Fruit fly (Drosophila melanogaster) whole organism, larva: ENCODE measurements around the gene eIF4E6.

Experiments used
- noc ChIP-seq: fragments of 200-800 bp; sonication (Bioruptor generic); optimal IDR thresholded peaks from 3 replicates; lab custom pipeline; 2019; ENCODE audit warnings: missing biosample characterization, mild to moderate bottlenecking, missing genetic modification characterization, moderate library complexity

Gene eIF4E6

DNA sequence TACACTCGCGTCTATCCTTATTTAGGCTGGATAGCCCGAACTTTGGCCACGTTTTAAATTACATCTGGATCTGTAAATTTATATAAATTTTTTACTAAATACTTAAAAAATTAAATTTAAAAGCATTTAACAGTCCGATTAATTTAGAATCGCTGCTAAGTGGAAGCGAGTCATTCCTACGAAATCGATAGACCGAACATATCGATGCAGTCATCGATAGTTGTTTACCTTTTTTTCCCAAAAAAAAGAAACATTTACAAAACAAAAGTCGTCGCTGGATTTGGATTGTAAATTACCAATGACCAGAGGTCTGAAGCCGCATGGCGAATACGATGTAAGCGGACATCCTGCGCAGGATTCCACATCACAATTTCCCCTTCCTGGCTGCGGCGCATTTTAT, 28.7 kb upstream of the eIF4E6 start, which contains the start of gene Sirt7:
Sirt7 (plus strand) TSS at position 218 of the 400 bp plus-strand sequence.
- no peak for TF ChIP-seq noc (tag; lab: Kevin White, UChicago)

DNA sequence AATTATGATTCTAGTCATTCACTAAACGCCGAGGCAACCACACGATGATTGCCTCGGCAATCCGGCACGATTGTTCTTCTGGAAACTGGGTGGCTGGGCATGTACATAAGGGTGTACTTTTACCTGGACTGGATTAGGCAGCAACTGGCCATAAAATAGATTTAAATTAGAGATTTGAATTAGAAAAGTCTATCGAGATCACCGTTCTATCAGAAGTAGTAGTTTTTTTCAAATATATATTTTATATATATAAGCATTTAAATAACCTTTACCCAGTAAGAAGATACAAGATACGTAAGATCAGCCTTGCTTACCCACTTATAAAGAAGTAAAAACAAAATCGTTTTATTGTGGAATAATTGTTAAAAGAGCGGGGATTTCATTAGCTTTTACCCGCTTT, 27.1 kb upstream of the eIF4E6 start, which contains the start of gene CG11843:
CG11843 (plus strand) TSS at position 301 of the 400 bp plus-strand sequence.
- TF ChIP-seq noc (tag; lab: Kevin White, UChicago), result no peak

DNA sequence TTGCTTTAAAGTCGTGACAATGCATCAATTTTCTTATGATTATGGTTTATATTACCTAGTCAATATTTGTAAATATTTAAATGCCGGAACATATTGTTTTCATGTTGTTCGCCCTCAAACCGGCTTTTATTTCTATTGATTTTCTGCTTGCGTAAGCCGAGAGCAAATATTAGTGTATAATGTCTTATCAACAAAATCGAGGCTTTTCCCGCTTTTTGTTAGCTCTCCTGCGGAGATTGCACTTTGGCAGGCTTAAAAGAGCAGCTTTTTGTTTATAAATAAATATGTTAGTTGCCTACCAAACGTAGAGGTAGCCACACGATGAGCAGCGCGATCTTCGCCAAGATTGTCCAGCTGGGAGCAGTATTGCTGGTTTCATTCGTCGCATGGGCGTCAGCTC, 25.4 kb upstream of the eIF4E6 start, which contains the start of gene CG11842:
CG11842 (plus strand) TSS at position 301 of the 400 bp plus-strand sequence.
- TF ChIP-seq noc (tag; lab: Kevin White, UChicago), result no peak

DNA sequence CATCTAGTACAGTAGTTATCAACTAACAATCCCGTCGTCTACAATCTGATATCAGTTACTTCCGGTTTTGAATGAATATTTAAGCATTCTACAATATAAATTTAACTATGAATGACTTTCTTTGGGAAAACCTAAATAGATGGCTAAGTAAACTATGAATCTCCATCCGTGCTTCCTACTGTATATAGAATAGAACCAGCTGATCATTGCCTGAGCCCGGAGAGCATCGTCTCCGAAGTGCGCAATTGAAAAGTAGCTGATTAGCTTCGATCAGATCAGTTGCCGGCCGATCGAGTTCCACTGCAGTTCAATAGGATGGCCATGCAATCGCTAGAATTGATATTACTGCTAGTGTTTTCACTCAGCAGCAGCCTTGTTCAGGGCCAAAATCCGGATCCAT, 23.8 kb upstream of the eIF4E6 start, which contains the start of gene CG11841:
CG11841 (plus strand) TSS at position 301 of the 400 bp plus-strand sequence.
- TF ChIP-seq noc (tag; lab: Kevin White, UChicago), result no peak

DNA sequence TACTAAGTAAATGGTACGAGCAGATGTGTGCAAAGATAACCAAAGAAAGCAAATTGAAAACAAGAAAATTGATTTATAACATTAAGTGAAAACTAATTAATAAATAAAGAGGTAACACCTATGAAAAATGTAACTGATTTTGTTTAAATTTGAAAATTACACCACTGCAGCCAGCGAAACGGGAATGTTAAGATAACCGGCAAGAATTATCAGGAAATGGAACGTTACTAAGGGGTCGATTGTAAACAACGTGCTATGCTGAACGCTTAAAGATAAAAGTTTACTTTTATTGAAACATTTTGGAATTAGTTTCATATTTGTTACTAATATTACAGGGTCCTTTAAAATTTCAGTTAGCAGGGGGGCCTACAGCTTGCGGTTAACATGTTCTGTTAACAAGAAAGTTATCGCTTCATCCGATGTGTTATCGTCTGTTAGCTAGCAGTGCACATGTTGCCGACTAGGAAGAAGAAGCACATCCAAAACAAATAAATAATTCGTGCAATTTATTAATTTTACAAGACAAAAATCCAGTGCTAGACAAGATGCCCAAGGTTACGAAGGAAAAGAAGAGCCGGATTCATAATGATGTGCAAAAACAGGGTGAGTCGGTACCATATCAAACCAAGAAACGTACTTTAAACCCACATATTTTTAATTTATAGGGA, 22.2 kb upstream of the eIF4E6 start, which contains the start of gene CG11837:
CG11837 (plus strand) TSS at position 439 of the 668 bp plus-strand sequence.
- no peak for TF ChIP-seq noc (tag; lab: Kevin White, UChicago)

DNA sequence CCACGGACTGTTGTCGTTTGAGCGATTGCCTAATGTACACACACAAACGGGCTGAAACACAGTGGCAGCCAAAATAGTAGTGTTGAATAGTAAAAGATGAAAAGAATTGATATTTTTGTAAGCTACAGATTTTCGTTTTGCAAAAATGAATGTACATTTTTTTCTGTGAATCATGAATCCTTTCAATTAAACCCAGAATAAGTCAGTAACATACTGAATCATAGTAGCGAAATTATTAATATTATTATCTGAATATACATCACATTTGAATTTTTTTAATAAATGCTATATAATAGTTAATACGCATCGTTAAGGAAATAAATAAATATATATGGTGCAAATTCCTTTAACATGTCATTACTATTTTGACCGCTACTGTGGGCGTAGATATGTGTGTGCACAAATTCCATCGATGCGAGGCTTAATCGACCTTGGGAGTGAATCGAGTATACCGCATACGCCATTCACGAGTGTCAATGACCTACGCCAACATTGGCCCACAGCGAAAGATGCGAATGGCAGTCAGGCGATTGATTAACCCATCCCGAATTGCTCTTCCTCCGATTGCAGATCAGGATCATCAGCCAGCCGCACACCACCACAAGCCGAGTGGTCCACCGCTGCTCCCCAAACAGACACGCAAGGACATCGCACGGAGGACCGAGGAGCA, 13.7 kb upstream of the eIF4E6 start:
- no peak for TF ChIP-seq noc (tag; lab: Kevin White, UChicago)

dm6 chr3R:29039704-29040430, 12.9 kb upstream of the eIF4E6 start:
- no peak for TF ChIP-seq noc (tag; lab: Kevin White, UChicago)

- peak; percentile 43 for TF ChIP-seq noc (tag; lab: Kevin White, UChicago)
Measured at dm6 chr3R:29038960-29039581, 12.1 kb upstream of the eIF4E6 start, which contains the start of the genes Slu7 and Pkc98E. Slu7 (minus strand) TSS chr3R:29039071. Pkc98E (plus strand) TSS chr3R:29039156.

DNA sequence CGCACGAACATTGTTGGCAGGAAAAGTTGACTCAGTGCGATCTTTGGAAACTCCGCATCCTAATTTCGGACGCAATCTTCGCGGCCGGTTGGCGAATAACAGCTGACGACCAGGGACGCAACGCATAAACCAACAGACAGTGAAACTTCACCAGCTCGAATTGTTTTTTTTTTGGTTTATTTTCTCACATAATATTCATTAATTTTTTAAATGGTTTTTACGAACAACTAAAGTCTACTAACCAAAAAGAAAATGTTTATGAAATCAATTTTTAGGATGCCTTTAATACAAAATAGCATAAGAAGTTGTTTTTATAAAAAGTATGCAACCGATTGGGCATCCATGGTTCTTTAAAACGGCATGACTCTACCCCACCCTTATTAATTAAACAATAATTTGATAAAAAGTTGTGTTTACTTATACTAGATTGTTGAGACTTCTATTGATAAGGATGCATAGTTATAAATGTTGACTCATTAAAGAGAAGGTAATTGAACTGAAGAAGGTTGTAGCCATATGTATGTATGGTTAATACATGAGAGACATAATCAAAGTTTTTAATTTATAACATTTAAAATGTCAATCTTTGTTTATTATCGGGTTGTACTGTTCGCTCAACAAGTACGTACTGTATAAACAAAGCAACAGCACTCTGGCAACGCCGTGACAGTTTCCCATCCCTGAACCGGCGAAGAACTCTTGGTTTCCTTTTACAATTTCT, 7.1 kb upstream of the eIF4E6 start, which contains the start of the genes beta4GalNAcTB and Cpsf100:
beta4GalNAcTB (minus strand) TSS at position 100 of the 721 bp plus-strand sequence.
Cpsf100 (plus strand) TSS at position 665 of the 721 bp plus-strand sequence.
- peak; percentile 78 for TF ChIP-seq noc (tag; lab: Kevin White, UChicago)

- no peak for TF ChIP-seq noc (tag; lab: Kevin White, UChicago)
Measured at dm6 chr3R:29032542-29032941, 5.6 kb upstream of the eIF4E6 start, which contains the start of gene Ssl2. Ssl2 (minus strand) TSS chr3R:29032642.

DNA sequence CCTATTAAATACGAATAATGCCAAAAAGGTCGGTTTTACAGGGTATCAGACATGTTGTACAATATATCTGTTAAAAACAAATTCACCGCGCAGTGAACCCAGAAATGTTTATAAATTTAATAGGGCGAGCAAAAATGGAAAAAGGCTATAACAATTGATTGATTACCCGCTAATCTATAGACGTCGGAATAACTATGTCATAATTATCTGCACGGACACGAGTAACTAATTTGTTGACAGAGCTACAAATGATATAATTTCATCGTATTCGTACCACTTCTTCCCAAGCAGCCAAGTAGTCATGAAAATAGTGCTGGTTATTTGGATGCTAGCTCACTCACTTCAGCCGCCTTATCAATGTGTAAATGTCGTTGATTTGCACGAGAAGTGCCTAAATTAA, 2.3 kb downstream of the eIF4E6 start, which contains the start of gene CG14518:
CG14518 (plus strand) TSS at position 301 of the 400 bp plus-strand sequence.
- TF ChIP-seq noc (tag; lab: Kevin White, UChicago), result no peak

dm6 chr3R:29020366-29020765, 6.6 kb downstream of the eIF4E6 start, which contains the start of gene wat:
wat (minus strand) TSS chr3R:29020406.
- no peak for TF ChIP-seq noc (tag; lab: Kevin White, UChicago)

DNA sequence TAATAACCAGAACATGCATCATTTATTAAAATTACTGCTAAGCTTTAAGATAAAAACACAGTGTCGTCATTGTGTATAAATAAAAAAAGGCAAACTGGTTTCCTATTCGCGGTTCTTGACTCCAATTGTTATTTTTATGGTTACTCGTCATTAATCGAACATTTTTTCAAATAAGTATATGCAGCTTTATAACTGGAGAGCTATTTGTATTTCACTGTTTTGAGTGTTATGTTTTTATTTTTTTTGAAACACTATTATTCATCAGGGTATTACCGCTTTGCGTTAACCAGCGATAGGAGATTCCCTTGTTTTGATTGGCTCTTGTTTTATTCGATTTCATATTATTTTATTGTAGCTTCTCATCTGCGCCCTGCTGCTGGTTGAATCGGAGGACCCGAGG, 15.8 kb downstream of the eIF4E6 start:
- no peak for TF ChIP-seq noc (tag; lab: Kevin White, UChicago)

dm6 chr3R:29005622-29006018, 21.4 kb downstream of the eIF4E6 start:
- no peak for TF ChIP-seq noc (tag; lab: Kevin White, UChicago)
